Fruit fly (Drosophila melanogaster) whole organism, prepupa: ENCODE data around the gene CG43339.

Experiments
- CG11294 ChIP-seq: fragments of 200-800 bp; sonication (Bioruptor generic); IDR thresholded peaks from 2 replicates; pipeline ENCODE4 v1.3.6; 2022; ENCODE audit warnings: missing biosample characterization, missing genetic modification characterization
- CG3032 ChIP-seq: fragments of 200-800 bp; optimal IDR thresholded peaks from 2 replicates; lab custom pipeline; 2019; ENCODE audit warnings: missing biosample characterization, mild to moderate bottlenecking, missing genetic modification characterization, moderate library complexity
- CG6854 ChIP-seq: fragments of 200-800 bp; sonication (Bioruptor generic); optimal IDR thresholded peaks from 2 replicates; lab custom pipeline; 2017; ENCODE audit warnings: missing biosample characterization, mild to moderate bottlenecking, missing genetic modification characterization
- dac ChIP-seq: fragments of 200-800 bp; sonication (Bioruptor generic); optimal IDR thresholded peaks from 2 replicates; lab custom pipeline; 2017; ENCODE audit warnings: missing biosample characterization, mild to moderate bottlenecking, missing genetic modification characterization
- spab ChIP-seq: fragments of 200-800 bp; sonication (Bioruptor generic); optimal IDR thresholded peaks from 2 replicates; lab custom pipeline; 2017; ENCODE audit warnings: missing biosample characterization, mild to moderate bottlenecking, missing genetic modification characterization, missing genetic modification reagents
- svp ChIP-seq: fragments of 200-800 bp; sonication (Bioruptor generic); peaks from one replicate; lab custom pipeline; 2016; ENCODE audit warnings: missing biosample characterization, missing genetic modification characterization

DNA sequence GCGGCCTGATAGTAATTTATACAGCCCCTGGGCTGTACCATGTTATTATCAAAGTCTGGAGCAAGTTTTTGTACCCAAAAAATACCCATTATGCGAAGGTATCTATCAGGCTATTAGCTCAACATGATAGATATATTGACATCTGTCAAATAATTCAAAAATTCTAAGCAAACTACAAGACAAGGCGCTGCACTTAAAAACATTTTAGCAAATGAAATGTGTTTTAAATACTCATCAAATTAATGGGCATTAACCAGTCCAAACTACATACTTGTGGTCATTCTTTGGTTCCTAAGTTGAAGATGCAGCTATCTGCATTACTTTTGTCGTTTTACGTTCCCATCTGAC lies 19.8 kb downstream of the CG43339 start:
- TF ChIP-seq CG11294 (GFP tag; lab: Robert Waterston, UW) (no peak), svp (peak; percentile 97), dac (GFP tag; lab: Kevin White, UChicago) (no peak), CG3032 (tag; lab: Kevin White, UChicago) (peak; percentile 82), spab (peak; percentile 79), CG6854 (no peak)
